Worm (Caenorhabditis elegans) whole organism, midembryonic: ENCODE measurements around the gene mab-10.

Experiments used
- T22C8.4 ChIP-seq: fragments of 200-800 bp; sonication (Bioruptor generic); IDR thresholded peaks from 2 replicates; pipeline ENCODE4 v1.3.6; 2022; ENCODE audit warnings: missing genetic modification characterization, missing compliant biosample characterization
- cog-1 ChIP-seq: sonication (generic microtip); optimal IDR thresholded peaks from 2 replicates; lab custom pipeline; 2016; ENCODE audit warnings: missing genetic modification characterization, missing compliant biosample characterization
- flt-1 ChIP-seq: fragments of 200-800 bp; sonication (Bioruptor generic); IDR thresholded peaks from 2 replicates; pipeline ENCODE4 v1.3.6; 2022; ENCODE audit warnings: missing genetic modification characterization, missing compliant biosample characterization
- klf-2 ChIP-seq: fragments of 200-800 bp; sonication (Bioruptor generic); conservative IDR thresholded peaks from 2 replicates; pipeline ENCODE4 v1.3.6; 2022; ENCODE audit warnings: missing genetic modification reagents, missing genetic modification characterization, missing compliant biosample characterization
- med-1 ChIP-seq: sonication (generic microtip); optimal IDR thresholded peaks from 2 replicates; lab custom pipeline; 2017; ENCODE audit warnings: missing genetic modification characterization, mild to moderate bottlenecking, missing compliant biosample characterization, antibody characterized with exemption, missing genetic modification reagents; ENCODE audit not compliant: insufficient read depth
- ref-1 ChIP-seq: fragments of 200-800 bp; sonication (Bioruptor generic); conservative IDR thresholded peaks from 2 replicates; pipeline ENCODE4 v1.3.6; 2022; ENCODE audit warnings: missing genetic modification reagents, missing genetic modification characterization, missing compliant biosample characterization
- tab-1 ChIP-seq: fragments of 200-800 bp; sonication (Bioruptor generic); IDR thresholded peaks from 2 replicates; pipeline ENCODE4 v1.3.6; 2022; ENCODE audit warnings: missing genetic modification characterization, missing compliant biosample characterization
- ztf-23 ChIP-seq: fragments of 200-800 bp; sonication (Bioruptor generic); IDR thresholded peaks from 2 replicates; pipeline ENCODE4 v1.3.6; 2022; ENCODE audit warnings: missing genetic modification reagents, missing genetic modification characterization, missing compliant biosample characterization
- ztf-29 ChIP-seq: fragments of 200-800 bp; sonication (Bioruptor generic); IDR thresholded peaks from 2 replicates; pipeline ENCODE4 v1.3.6; 2022; ENCODE audit warnings: missing genetic modification reagents, missing genetic modification characterization, missing compliant biosample characterization

ce11 chrII:10486738-10487137 is 41.1 kb upstream of the mab-10 start, which contains the start of gene ZK666.15:
- TF ChIP-seq flt-1 (GFP tag; lab: Robert Waterston, UW) (no peak), ref-1 (GFP tag; lab: Robert Waterston, UW) (no peak), tab-1 (GFP tag; lab: Robert Waterston, UW) (no peak), cog-1 (tag; lab: Kevin White, UChicago) (no peak), ztf-29 (GFP tag; lab: Robert Waterston, UW) (no peak), klf-2 (no peak), T22C8.4 (GFP tag; lab: Robert Waterston, UW) (no peak), ztf-23 (GFP tag; lab: Robert Waterston, UW) (no peak), med-1 (no peak)
